Worm (Caenorhabditis elegans) whole organism, midembryonic: ENCODE measurements around the gene srt-65.

ENCODE experiments used
- T22C8.4 ChIP-seq: fragments of 200-800 bp; sonication (Bioruptor generic); IDR thresholded peaks from 2 replicates; pipeline ENCODE4 v1.3.6; 2022; ENCODE audit warnings: missing genetic modification characterization, missing compliant biosample characterization
- flt-1 ChIP-seq: fragments of 200-800 bp; sonication (Bioruptor generic); IDR thresholded peaks from 2 replicates; pipeline ENCODE4 v1.3.6; 2022; ENCODE audit warnings: missing genetic modification characterization, missing compliant biosample characterization
- tab-1 ChIP-seq: fragments of 200-800 bp; sonication (Bioruptor generic); IDR thresholded peaks from 2 replicates; pipeline ENCODE4 v1.3.6; 2022; ENCODE audit warnings: missing genetic modification characterization, missing compliant biosample characterization

ce11 chrV:5146394-5146793 is 26.3 kb downstream of the srt-65 start, which contains the start of gene F14F9.6:
- TF ChIP-seq T22C8.4 (GFP tag; lab: Robert Waterston, UW): no peak
- TF ChIP-seq flt-1 (GFP tag; lab: Robert Waterston, UW): no peak
- no peak for TF ChIP-seq tab-1 (GFP tag; lab: Robert Waterston, UW)
